Fruit fly (Drosophila melanogaster) whole organism, embryonic: Measurements from ENCODE around the gene SPH93.

Experiments
- CG11085 ChIP-seq: fragments of 200-800 bp; sonication (Bioruptor generic); IDR thresholded peaks from 2 replicates; pipeline ENCODE4 v1.3.6; 2022; ENCODE audit warnings: missing biosample characterization, missing genetic modification characterization
- CG11696 ChIP-seq: fragments of 200-800 bp; sonication (Bioruptor generic); IDR thresholded peaks from 2 replicates; pipeline ENCODE4 v1.3.6; 2022; ENCODE audit warnings: missing biosample characterization, missing genetic modification characterization
- CG13894 ChIP-seq: fragments of 200-800 bp; sonication (Bioruptor generic); optimal IDR thresholded peaks from 3 replicates; lab custom pipeline; 2018; ENCODE audit warnings: missing biosample characterization, mild to moderate bottlenecking, missing genetic modification characterization, moderate library complexity
- CG18599 ChIP-seq: fragments of 200-800 bp; sonication (Bioruptor generic); optimal IDR thresholded peaks from 3 replicates; lab custom pipeline; 2017; ENCODE audit warnings: missing biosample characterization, missing genetic modification characterization, mild to moderate bottlenecking, moderate library complexity, missing genetic modification reagents
- CG6175 ChIP-seq: fragments of 200-800 bp; sonication (Bioruptor generic); IDR thresholded peaks from 3 replicates; pipeline ENCODE4 v1.3.6; 2022; ENCODE audit warnings: missing biosample characterization, missing genetic modification characterization
- CG6854 ChIP-seq: fragments of 200-800 bp; sonication (Bioruptor generic); optimal IDR thresholded peaks from 3 replicates; lab custom pipeline; 2017; ENCODE audit warnings: missing biosample characterization, mild to moderate bottlenecking, missing genetic modification characterization
- MBD-R2 ChIP-seq: fragments of 200-800 bp; sonication (Bioruptor generic); IDR thresholded peaks from 2 replicates; pipeline ENCODE4 v1.3.6; 2022; ENCODE audit warnings: missing biosample characterization, missing genetic modification characterization
- esg ChIP-seq: fragments of 200-800 bp; sonication (Bioruptor generic); conservative IDR thresholded peaks from 2 replicates; pipeline ENCODE4 v1.3.6; 2022; ENCODE audit warnings: missing biosample characterization, missing genetic modification characterization
- fru ChIP-seq: fragments of >200 bp; optimal IDR thresholded peaks from 2 replicates; lab custom pipeline; 2017

DNA sequence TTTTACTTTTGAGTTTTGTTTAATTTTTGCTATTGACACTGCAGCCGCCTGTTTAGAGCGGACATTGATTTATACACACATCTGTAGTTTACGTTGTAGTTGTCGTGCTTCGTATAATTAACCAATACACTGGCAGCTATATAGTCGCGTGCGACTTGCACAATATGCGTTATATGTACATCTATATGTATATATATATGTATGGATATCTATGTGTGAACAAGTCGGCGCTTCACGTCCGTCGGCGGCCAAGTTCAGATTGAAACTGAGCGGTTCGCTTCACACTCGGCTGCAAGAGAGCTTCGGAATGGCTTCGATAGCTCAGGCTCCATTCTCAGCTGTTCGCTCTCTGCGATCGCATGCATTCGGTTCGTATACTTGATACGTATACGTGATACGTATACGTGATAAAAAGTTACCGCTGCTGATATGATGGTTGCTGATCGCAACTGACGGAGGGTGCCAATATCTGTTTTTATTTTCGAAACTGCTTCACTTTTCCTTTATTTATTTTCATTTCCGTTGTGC lies 27.7 kb downstream of the SPH93 start:
- TF ChIP-seq CG13894 (tag; lab: Kevin White, UChicago) (no peak), MBD-R2 (GFP tag; lab: Robert Waterston, UW) (no peak; the same call in 1 of the 2 replicates), fru (lab: Kevin White, UChicago) (no peak), CG11696 (GFP tag; lab: Robert Waterston, UW) (no peak), esg (GFP tag; lab: Robert Waterston, UW) (no peak), CG6175 (GFP tag; lab: Robert Waterston, UW) (no peak), CG18599 (GFP tag; lab: Kevin White, UChicago) (no peak), CG6854 (GFP tag; lab: Kevin White, UChicago) (no peak), CG11085 (no peak)
